Worm (Caenorhabditis elegans) whole organism, late embryonic: Measurements from ENCODE around the gene C03B1.6.

Experiments
- fkh-6 ChIP-seq: sonication (generic microtip); optimal IDR thresholded peaks from 2 replicates; lab custom pipeline; 2016; ENCODE audit warnings: missing genetic modification characterization, missing compliant biosample characterization
- sdc-2 ChIP-seq: sonication (generic microtip); optimal IDR thresholded peaks from 2 replicates; lab custom pipeline; 2016; ENCODE audit warnings: missing genotype, missing genetic modification characterization, missing compliant biosample characterization

- TF ChIP-seq sdc-2 (tag; lab: Kevin White, UChicago) (no peak), fkh-6 (tag; lab: Kevin White, UChicago) (no peak)
These were observed 18.7 kb upstream of the C03B1.6 start, which contains the start of gene col-170 for ce11 chrX:6331409-6331808.
